Worm (Caenorhabditis elegans) whole organism, L4 larva: Measurements from ENCODE around the gene F32D1.11.

Experiments
- Y75B8A.6 ChIP-seq: fragments of 200-800 bp; sonication (Bioruptor generic); IDR thresholded peaks from 2 replicates; pipeline ENCODE4 v1.3.6; 2022; ENCODE audit warnings: missing genetic modification reagents, missing genetic modification characterization, missing compliant biosample characterization
- ZK546.5 ChIP-seq, 2 experiments: sonication (generic microtip); optimal IDR thresholded peaks; 2 replicates each; lab custom pipeline; 2017; ENCODE audit warnings: missing biosample characterization in 2 of 2, missing genetic modification characterization in 2 of 2
- aha-1 ChIP-seq: fragments of 150-350 bp; peaks from one replicate; lab custom pipeline; 2014; ENCODE audit warnings: missing biosample characterization, missing genetic modification characterization
- ama-1 ChIP-seq: fragments of 150-350 bp; optimal IDR thresholded peaks from 2 replicates; lab custom pipeline; 2014; ENCODE audit warnings: inconsistent platforms, mixed read lengths
- arid-1 ChIP-seq: fragments of 200-800 bp; sonication (Bioruptor generic); conservative IDR thresholded peaks from 2 replicates; pipeline ENCODE4 v1.3.6; 2022; ENCODE audit warnings: missing genetic modification reagents, missing genetic modification characterization, missing compliant biosample characterization
- attf-4 ChIP-seq: sonication (generic microtip); optimal IDR thresholded peaks from 3 replicates; lab custom pipeline; 2017; ENCODE audit warnings: missing biosample characterization, missing genetic modification characterization
- ceh-62 ChIP-seq: sonication (generic microtip); optimal IDR thresholded peaks from 2 replicates; lab custom pipeline; 2017; ENCODE audit warnings: missing biosample characterization, missing genetic modification characterization
- ceh-82 ChIP-seq: sonication (generic microtip); optimal IDR thresholded peaks from 2 replicates; lab custom pipeline; 2017; ENCODE audit warnings: missing biosample characterization, missing genetic modification characterization
- ctbp-1 ChIP-seq: fragments of 200-800 bp; sonication (Bioruptor generic); IDR thresholded peaks from 2 replicates; pipeline ENCODE4 v1.3.6; 2022; ENCODE audit warnings: missing genetic modification reagents, missing genetic modification characterization, missing compliant biosample characterization
- dmd-6 ChIP-seq: fragments of 200-800 bp; sonication (Bioruptor generic); IDR thresholded peaks from 2 replicates; pipeline ENCODE4 v1.3.6; 2022; ENCODE audit warnings: missing genetic modification reagents, missing genetic modification characterization, missing compliant biosample characterization
- fos-1 ChIP-seq: fragments of 150-350 bp; optimal IDR thresholded peaks from 2 replicates; lab custom pipeline; 2014; ENCODE audit warnings: missing biosample characterization, missing genetic modification characterization
- hif-1 ChIP-seq, 2 experiments: sonication (generic microtip); optimal IDR thresholded peaks; 2 replicates each; lab custom pipeline; 2016 to 2017; ENCODE audit warnings: missing compliant biosample characterization in 2 of 2, missing genetic modification characterization in 2 of 2, missing genetic modification reagents in 2 of 2, missing genotype in 2 of 2, mild to moderate bottlenecking in 1 of 2
- hlh-11 ChIP-seq: fragments of 200-800 bp; sonication (Bioruptor generic); optimal IDR thresholded peaks from 2 replicates; lab custom pipeline; 2018; ENCODE audit warnings: mild to moderate bottlenecking, missing genetic modification characterization, missing compliant biosample characterization
- lim-7 ChIP-seq: fragments of 200-800 bp; sonication (Bioruptor generic); IDR thresholded peaks from 2 replicates; pipeline ENCODE4 v1.3.6; 2022; ENCODE audit warnings: missing genetic modification characterization, missing compliant biosample characterization
- madf-5 ChIP-seq, 2 experiments: fragments of 200-800 bp; sonication (Bioruptor generic); IDR thresholded peaks; 2 replicates each; pipeline ENCODE4 v1.3.6; 2022; ENCODE audit warnings: missing compliant biosample characterization in 2 of 2, missing genetic modification characterization in 2 of 2
- mdt-29 ChIP-seq: fragments of 200-800 bp; sonication (Bioruptor generic); IDR thresholded peaks from 2 replicates; pipeline ENCODE4 v1.3.6; 2022; ENCODE audit warnings: missing genetic modification reagents, missing genetic modification characterization, missing compliant biosample characterization
- nhr-6 ChIP-seq: fragments of 150-350 bp; optimal IDR thresholded peaks from 2 replicates; lab custom pipeline; 2014; ENCODE audit warnings: missing biosample characterization, missing genetic modification characterization
- nhr-76 ChIP-seq: fragments of 150-350 bp; optimal IDR thresholded peaks from 2 replicates; lab custom pipeline; 2014; ENCODE audit warnings: missing biosample characterization, missing genetic modification characterization
- pha-4 ChIP-seq, 2 experiments: fragments of 150-350 bp in 1 of 2; fragments of 200-800 bp in 1 of 2; sonication (Bioruptor generic) in 1 of 2; IDR thresholded peaks in 1 of 2; optimal IDR thresholded peaks in 1 of 2; 2 replicates each; pipeline versions ENCODE4 v1.3.6 to Lab custom; 2014 to 2022; ENCODE audit warnings: missing genetic modification characterization in 2 of 2, missing genetic modification reagents in 2 of 2, missing biosample characterization in 1 of 2, missing compliant biosample characterization in 1 of 2
- php-3 ChIP-seq: fragments of 200-800 bp; sonication (Bioruptor generic); IDR thresholded peaks from 2 replicates; pipeline ENCODE4 v1.3.6; 2022; ENCODE audit warnings: missing genetic modification reagents, missing genetic modification characterization, missing compliant biosample characterization
- rbr-2 ChIP-seq: sonication (generic microtip); optimal IDR thresholded peaks from 2 replicates; lab custom pipeline; 2016; ENCODE audit warnings: missing genotype, missing genetic modification characterization, missing compliant biosample characterization
- snpc-1.2 ChIP-seq: fragments of 200-800 bp; sonication (Bioruptor generic); IDR thresholded peaks from 2 replicates; pipeline ENCODE4 v1.3.6; 2022; ENCODE audit warnings: missing genetic modification reagents, missing genetic modification characterization, missing compliant biosample characterization
- spr-1 ChIP-seq: sonication (generic microtip); optimal IDR thresholded peaks from 2 replicates; lab custom pipeline; 2016; ENCODE audit warnings: mild to moderate bottlenecking, missing genetic modification characterization, missing compliant biosample characterization
- unc-130 ChIP-seq: sonication (generic microtip); optimal IDR thresholded peaks from 2 replicates; lab custom pipeline; 2016; ENCODE audit warnings: missing genetic modification reagents, missing genetic modification characterization, missing compliant biosample characterization
- unc-62 ChIP-seq, 3 experiments: fragments of 150-350 bp in 1 of 3; sonication (generic microtip); optimal IDR thresholded peaks in 2 of 3; peaks in 1 of 3; 1 replicate in 1 of 3; 2 replicates in 2 of 3; lab custom pipeline; 2014 to 2017; ENCODE audit warnings: missing biosample characterization in 3 of 3, missing genetic modification characterization in 3 of 3, missing genetic modification reagents in 3 of 3, missing genotype in 1 of 3
- zag-1 ChIP-seq: fragments of 150-350 bp; optimal IDR thresholded peaks from 2 replicates; lab custom pipeline; 2014; ENCODE audit warnings: missing biosample characterization, missing genetic modification characterization
- zfp-3 ChIP-seq: fragments of 200-800 bp; sonication (Bioruptor generic); conservative IDR thresholded peaks from 2 replicates; pipeline ENCODE4 v1.3.6; 2022; ENCODE audit warnings: missing genetic modification reagents, missing genetic modification characterization, missing compliant biosample characterization
- zip-11 ChIP-seq: fragments of 200-800 bp; sonication (Bioruptor generic); IDR thresholded peaks from 2 replicates; pipeline ENCODE4 v1.3.6; 2022; ENCODE audit warnings: missing genetic modification characterization, missing compliant biosample characterization

F32D1.11 gene

ce11 chrV:4366440-4366839 is at the start of gene F32D1.11:
F32D1.11 (minus strand) TSS chrV:4366540.
- TF ChIP-seq mdt-29 (GFP tag; lab: Robert Waterston, UW): no peak

- no peak for TF ChIP-seq fos-1
- TF ChIP-seq aha-1 (tag; lab: Kevin White, UChicago): peak; percentile 94
- TF ChIP-seq zfp-3 (GFP tag; lab: Robert Waterston, UW): no peak
- peak in 1 of 2 experiments; percentile 84 for TF ChIP-seq unc-62 (GFP tag; optimal IDR thresholded peaks at IDR 0.05 in 1 of 2; lab: Kevin White, UChicago)
- no peak for TF ChIP-seq unc-62 (tag; optimal IDR thresholded peaks at IDR 0.05; lab: Kevin White, UChicago)
- TF ChIP-seq madf-5 (GFP tag; IDR thresholded peaks at IDR 0.05; lab: Robert Waterston, UW): no peak
- peak; percentile 41 for TF ChIP-seq hlh-11 (tag; lab: Kevin White, UChicago)
- no peak for TF ChIP-seq spr-1 (tag; lab: Kevin White, UChicago)
- no peak for TF ChIP-seq dmd-6 (GFP tag; lab: Robert Waterston, UW)
Measured at ce11 chrV:4414613-4415071, 48.3 kb upstream of the F32D1.11 start, which contains the start of gene grl-5. grl-5 (minus strand) TSS chrV:4414663.

ce11 chrV:4411714-4412113 is 45.4 kb upstream of the F32D1.11 start, which contains the start of gene Y47D7A.17:
Y47D7A.17 (minus strand) TSS chrV:4411814.
- TF ChIP-seq ceh-62 (tag; lab: Kevin White, UChicago) (no peak), ctbp-1 (no peak)
- TF ChIP-seq, all 104 proteins: peak for 0

ce11 chrV:4410643-4411042 is 44.3 kb upstream of the F32D1.11 start, which contains the start of gene Y47D7A.3:
Y47D7A.3 (plus strand) TSS chrV:4410943.
- TF ChIP-seq lim-7 (GFP tag; lab: Robert Waterston, UW) (no peak), nhr-76 (tag; lab: Kevin White, UChicago) (no peak), zip-11 (no peak), php-3 (GFP tag; lab: Robert Waterston, UW) (no peak), ceh-82 (tag; lab: Kevin White, UChicago) (no peak), Y75B8A.6 (GFP tag; lab: Robert Waterston, UW) (no peak), attf-4 (tag; lab: Kevin White, UChicago) (no peak), snpc-1.2 (GFP tag; lab: Robert Waterston, UW) (no peak)

- TF ChIP-seq arid-1 (GFP tag; lab: Robert Waterston, UW) (no peak), mdt-29 (GFP tag; lab: Robert Waterston, UW) (no peak), aha-1 (tag; lab: Kevin White, UChicago) (peak; percentile 9), unc-130 (GFP tag; lab: Kevin White, UChicago) (no peak), zfp-3 (GFP tag; lab: Robert Waterston, UW) (no peak), zip-11 (no peak)
Measured at ce11 chrV:4407519-4407918, 41.2 kb upstream of the F32D1.11 start, which contains the start of gene nhr-118. nhr-118 (plus strand) TSS chrV:4407819.

- TF ChIP-seq hif-1 (tag; optimal IDR thresholded peaks at IDR 0.05; lab: Kevin White, UChicago) (no peak), aha-1 (tag; lab: Kevin White, UChicago) (peak; percentile 1), nhr-6 (no peak), pha-4 (GFP tag; IDR thresholded peaks at IDR 0.05; lab: Robert Waterston, UW) (no peak), pha-4 (tag; optimal IDR thresholded peaks at IDR 0.05; lab: Kevin White, UChicago) (no peak), ama-1 (lab: Kevin White, UChicago) (no peak)
Measured at ce11 chrV:4401865-4402264, 35.5 kb upstream of the F32D1.11 start, which contains the start of gene F13A2.5. F13A2.5 (minus strand) TSS chrV:4401965.

- no peak for TF ChIP-seq rbr-2 (tag; lab: Kevin White, UChicago)
- no peak for TF ChIP-seq ZK546.5 (tag; optimal IDR thresholded peaks at IDR 0.05; lab: Kevin White, UChicago)
- TF ChIP-seq zag-1: no peak
- TF ChIP-seq madf-5 (GFP tag; IDR thresholded peaks at IDR 0.05; lab: Robert Waterston, UW): no peak
- no peak for TF ChIP-seq nhr-6
Measured at ce11 chrV:4400118-4400517, 33.8 kb upstream of the F32D1.11 start, which contains the start of gene F13A2.4. F13A2.4 (minus strand) TSS chrV:4400218.
